Fruit fly (Drosophila melanogaster) whole organism, embryonic: Measurements from ENCODE around the gene CG42781.

ENCODE experiments used
- Asciz ChIP-seq: fragments of 200-800 bp; sonication (Bioruptor generic); optimal IDR thresholded peaks from 2 replicates; lab custom pipeline; 2017; ENCODE audit warnings: missing biosample characterization, mild to moderate bottlenecking, missing genetic modification characterization, missing genetic modification reagents
- Atf-2 ChIP-seq: fragments of 200-800 bp; sonication (Bioruptor generic); optimal IDR thresholded peaks from 2 replicates; lab custom pipeline; 2016; ENCODE audit warnings: missing biosample characterization, missing genetic modification characterization
- Atf6 ChIP-seq: fragments of 200-800 bp; sonication (Bioruptor generic); IDR thresholded peaks from 2 replicates; pipeline ENCODE4 v1.3.6; 2022; ENCODE audit warnings: missing biosample characterization, missing genetic modification characterization
- CG10147 ChIP-seq: fragments of 200-800 bp; sonication (Bioruptor generic); optimal IDR thresholded peaks from 2 replicates; lab custom pipeline; 2019; ENCODE audit warnings: missing biosample characterization, mild to moderate bottlenecking, missing genetic modification characterization, moderate library complexity
- CG10979 ChIP-seq: fragments of 200-800 bp; sonication (Bioruptor generic); optimal IDR thresholded peaks from 2 replicates; lab custom pipeline; 2018; ENCODE audit warnings: missing biosample characterization, mild to moderate bottlenecking, missing genetic modification characterization, moderate library complexity
- CG12104 ChIP-seq: fragments of 200-800 bp; sonication (Bioruptor generic); optimal IDR thresholded peaks from 3 replicates; lab custom pipeline; 2016; ENCODE audit warnings: missing biosample characterization, missing genetic modification characterization
- CG15514 ChIP-seq: fragments of 200-800 bp; sonication (Bioruptor generic); optimal IDR thresholded peaks from 3 replicates; lab custom pipeline; 2017; ENCODE audit warnings: missing biosample characterization, missing genetic modification characterization, mild to moderate bottlenecking, moderate library complexity, missing genetic modification reagents
- CG1603 ChIP-seq: fragments of 200-800 bp; sonication (Bioruptor generic); optimal IDR thresholded peaks from 2 replicates; lab custom pipeline; 2019; ENCODE audit warnings: missing biosample characterization, mild to moderate bottlenecking, missing genetic modification characterization, moderate library complexity
- CG17186 ChIP-seq: fragments of 200-800 bp; sonication (Bioruptor generic); optimal IDR thresholded peaks from 3 replicates; lab custom pipeline; 2017; ENCODE audit warnings: missing biosample characterization, missing genetic modification reagents, missing genetic modification characterization
- CG2712 ChIP-seq: fragments of 200-800 bp; optimal IDR thresholded peaks from 3 replicates; lab custom pipeline; 2019; ENCODE audit warnings: missing biosample characterization, mild to moderate bottlenecking, missing genetic modification characterization, moderate library complexity
- CG2875 ChIP-seq: fragments of 200-800 bp; sonication (Bioruptor generic); optimal IDR thresholded peaks from 2 replicates; lab custom pipeline; 2017; ENCODE audit warnings: missing biosample characterization, mild to moderate bottlenecking, missing genetic modification characterization, missing genetic modification reagents
- CG3065 ChIP-seq: fragments of 200-800 bp; sonication (Bioruptor generic); optimal IDR thresholded peaks from 2 replicates; lab custom pipeline; 2016; ENCODE audit warnings: missing biosample characterization, missing genetic modification characterization
- CG31365 ChIP-seq: fragments of 200-800 bp; sonication (Bioruptor generic); optimal IDR thresholded peaks from 2 replicates; lab custom pipeline; 2018; ENCODE audit warnings: missing biosample characterization, mild to moderate bottlenecking, missing genetic modification characterization
- CG3163 ChIP-seq: fragments of 200-800 bp; sonication (Bioruptor generic); optimal IDR thresholded peaks from 3 replicates; lab custom pipeline; 2016; ENCODE audit warnings: missing biosample characterization, missing genetic modification characterization
- CG33557 ChIP-seq: fragments of 200-800 bp; sonication (Bioruptor generic); optimal IDR thresholded peaks from 2 replicates; lab custom pipeline; 2019; ENCODE audit warnings: missing biosample characterization, mild to moderate bottlenecking, missing genetic modification characterization, moderate library complexity
- CG3847 ChIP-seq: fragments of 200-800 bp; sonication (Bioruptor generic); IDR thresholded peaks from 2 replicates; pipeline ENCODE4 v1.3.6; 2022; ENCODE audit warnings: missing biosample characterization, missing genetic modification characterization
- CG4707 ChIP-seq: fragments of 200-800 bp; sonication (Bioruptor generic); optimal IDR thresholded peaks from 2 replicates; lab custom pipeline; 2018; ENCODE audit warnings: missing biosample characterization, mild to moderate bottlenecking, missing genetic modification characterization, moderate library complexity
- CG9876 ChIP-seq: fragments of 200-800 bp; sonication (Bioruptor generic); optimal IDR thresholded peaks from 2 replicates; lab custom pipeline; 2016; ENCODE audit warnings: missing biosample characterization, missing genetic modification characterization
- CG9932 ChIP-seq: fragments of 200-800 bp; sonication (Bioruptor generic); IDR thresholded peaks from 2 replicates; pipeline ENCODE4 v1.3.6; 2022; ENCODE audit warnings: missing biosample characterization, missing genetic modification characterization
- CHES-1-like ChIP-seq: fragments of 200-800 bp; sonication (Bioruptor generic); optimal IDR thresholded peaks from 2 replicates; lab custom pipeline; 2016; ENCODE audit warnings: missing biosample characterization, missing genetic modification characterization
- Deaf1 ChIP-seq: fragments of 200-800 bp; optimal IDR thresholded peaks from 3 replicates; lab custom pipeline; 2019; ENCODE audit warnings: missing biosample characterization, mild to moderate bottlenecking, missing genetic modification characterization, moderate library complexity
- Dip2 ChIP-seq: fragments of 200-800 bp; sonication (Bioruptor generic); IDR thresholded peaks from 2 replicates; pipeline ENCODE4 v1.3.6; 2022; ENCODE audit warnings: missing biosample characterization, missing genetic modification characterization
- Dip3 ChIP-seq: fragments of 200-800 bp; sonication (Bioruptor generic); optimal IDR thresholded peaks from 3 replicates; lab custom pipeline; 2016; ENCODE audit warnings: missing biosample characterization, missing genetic modification characterization
- H15 ChIP-seq: fragments of 200-800 bp; sonication (Bioruptor generic); IDR thresholded peaks from 3 replicates; pipeline ENCODE4 v1.3.6; 2022; ENCODE audit warnings: missing biosample characterization, missing genetic modification characterization
- HHEX ChIP-seq: fragments of 200-800 bp; sonication (Bioruptor generic); optimal IDR thresholded peaks from 3 replicates; lab custom pipeline; 2017; ENCODE audit warnings: missing biosample characterization, mild to moderate bottlenecking, missing genetic modification characterization, missing genetic modification reagents
- Hey ChIP-seq: fragments of 200-800 bp; sonication (Bioruptor generic); optimal IDR thresholded peaks from 3 replicates; lab custom pipeline; 2018; ENCODE audit warnings: missing biosample characterization, mild to moderate bottlenecking, missing genetic modification characterization
- MTF-1 ChIP-seq: fragments of 200-800 bp; sonication (Bioruptor generic); optimal IDR thresholded peaks from 2 replicates; lab custom pipeline; 2018; ENCODE audit warnings: missing biosample characterization, mild to moderate bottlenecking, missing genetic modification characterization, borderline replicate concordance
- Ptx1 ChIP-seq: fragments of 200-800 bp; sonication (Bioruptor generic); IDR thresholded peaks from 2 replicates; pipeline ENCODE4 v1.3.6; 2022; ENCODE audit warnings: missing biosample characterization, missing genetic modification characterization
- Rfx ChIP-seq: fragments of 200-800 bp; sonication (Bioruptor generic); IDR thresholded peaks from 2 replicates; pipeline ENCODE4 v1.3.6; 2022; ENCODE audit warnings: missing biosample characterization, missing genetic modification characterization
- Rx ChIP-seq: fragments of 200-800 bp; sonication (Bioruptor generic); IDR thresholded peaks from 2 replicates; pipeline ENCODE4 v1.3.6; 2022; ENCODE audit warnings: missing biosample characterization, missing genetic modification characterization
- Sox100B ChIP-seq: fragments of 200-800 bp; sonication (Bioruptor generic); optimal IDR thresholded peaks from 3 replicates; lab custom pipeline; 2018; ENCODE audit warnings: missing biosample characterization, mild to moderate bottlenecking, missing genetic modification characterization
- Stat92E ChIP-seq, 3 experiments: fragments of >200 bp in 2 of 3; fragments of 200-800 bp in 1 of 3; sonication (Bioruptor generic) in 1 of 3; optimal IDR thresholded peaks; 2 replicates each; lab custom pipeline; 2017 to 2019; ENCODE audit warnings: missing biosample characterization in 3 of 3, missing genetic modification characterization in 3 of 3, mild to moderate bottlenecking in 1 of 3, moderate library complexity in 1 of 3
- Taf1 ChIP-seq: fragments of 200-800 bp; sonication (Bioruptor generic); IDR thresholded peaks from 2 replicates; pipeline ENCODE4 v1.3.6; 2022; ENCODE audit warnings: missing biosample characterization, missing genetic modification characterization
- ase ChIP-seq: fragments of 200-800 bp; sonication (Bioruptor generic); IDR thresholded peaks from 3 replicates; pipeline ENCODE4 v1.3.6; 2022; ENCODE audit warnings: missing biosample characterization, missing genetic modification characterization
- ci ChIP-seq: fragments of 200-800 bp; sonication (Bioruptor generic); IDR thresholded peaks from 3 replicates; pipeline ENCODE4 v1.3.6; 2022; ENCODE audit warnings: missing biosample characterization, missing genetic modification characterization
- crol ChIP-seq: fragments of 200-800 bp; sonication (Bioruptor generic); IDR thresholded peaks from 2 replicates; pipeline ENCODE4 v1.3.6; 2022; ENCODE audit warnings: missing biosample characterization, missing genetic modification characterization
- crp ChIP-seq, 2 experiments: fragments of 200-800 bp; sonication (Bioruptor generic); optimal IDR thresholded peaks; 2 replicates in 1 of 2; 3 replicates in 1 of 2; lab custom pipeline; 2017; ENCODE audit warnings: missing biosample characterization in 2 of 2, missing genetic modification characterization in 2 of 2, mild to moderate bottlenecking in 1 of 2, moderate library complexity in 1 of 2
- da ChIP-seq: fragments of 200-800 bp; sonication (Bioruptor generic); optimal IDR thresholded peaks from 2 replicates; lab custom pipeline; 2016; ENCODE audit warnings: missing biosample characterization, missing genetic modification characterization
- dmrt99B ChIP-seq: fragments of 200-800 bp; sonication (Bioruptor generic); optimal IDR thresholded peaks from 2 replicates; lab custom pipeline; 2018; ENCODE audit warnings: missing biosample characterization, mild to moderate bottlenecking, missing genetic modification characterization, moderate library complexity
- fd96Cb ChIP-seq: fragments of 200-800 bp; sonication (Bioruptor generic); optimal IDR thresholded peaks from 2 replicates; lab custom pipeline; 2018; ENCODE audit warnings: missing biosample characterization, mild to moderate bottlenecking, missing genetic modification characterization, moderate library complexity
- grn ChIP-seq: fragments of 200-800 bp; sonication (Bioruptor generic); optimal IDR thresholded peaks from 3 replicates; lab custom pipeline; 2017; ENCODE audit warnings: missing biosample characterization, missing genetic modification characterization
- mirr ChIP-seq: fragments of 200-800 bp; sonication (Bioruptor generic); optimal IDR thresholded peaks from 3 replicates; lab custom pipeline; 2018; ENCODE audit warnings: missing biosample characterization, mild to moderate bottlenecking, missing genetic modification characterization
- pfk ChIP-seq: fragments of 200-800 bp; sonication (Bioruptor generic); optimal IDR thresholded peaks from 2 replicates; lab custom pipeline; 2018; ENCODE audit warnings: missing biosample characterization, mild to moderate bottlenecking, missing genetic modification characterization, moderate library complexity
- ro ChIP-seq: fragments of 200-800 bp; sonication (Bioruptor generic); IDR thresholded peaks from 2 replicates; pipeline ENCODE4 v1.3.6; 2022; ENCODE audit warnings: missing biosample characterization, missing genetic modification characterization
- stwl ChIP-seq: fragments of 200-800 bp; sonication (Bioruptor generic); optimal IDR thresholded peaks from 3 replicates; lab custom pipeline; 2018; ENCODE audit warnings: missing biosample characterization, mild to moderate bottlenecking, missing genetic modification characterization, moderate library complexity
- tin ChIP-seq: fragments of 200-800 bp; sonication (Bioruptor generic); optimal IDR thresholded peaks from 3 replicates; lab custom pipeline; 2016; ENCODE audit warnings: missing biosample characterization, missing genetic modification characterization
- unpg ChIP-seq: fragments of 200-800 bp; sonication (Bioruptor generic); optimal IDR thresholded peaks from 3 replicates; lab custom pipeline; 2018; ENCODE audit warnings: missing biosample characterization, mild to moderate bottlenecking, missing genetic modification characterization, moderate library complexity
- zfh1 ChIP-seq: fragments of 200-800 bp; sonication (Bioruptor generic); IDR thresholded peaks from 3 replicates; pipeline ENCODE4 v1.3.6; 2022; ENCODE audit warnings: missing biosample characterization, missing genetic modification characterization

The CG42781 gene

dm6 chrX:7333858-7334800 is 48.7 kb downstream of the CG42781 start (continued):
- TF ChIP-seq CG31365 (tag; lab: Kevin White, UChicago) (no peak), Stat92E (GFP tag; optimal IDR thresholded peaks at IDR 0.05; lab: Kevin White, UChicago) (no peak), CG2875 (GFP tag; lab: Kevin White, UChicago) (no peak), ro (GFP tag; lab: Robert Waterston, UW) (no peak), stwl (tag; lab: Kevin White, UChicago) (no peak), Rx (GFP tag; lab: Robert Waterston, UW) (no peak), grn (GFP tag; lab: Kevin White, UChicago) (no peak), pfk (GFP tag; lab: Kevin White, UChicago) (no peak), Dip2 (GFP tag; lab: Robert Waterston, UW) (no peak), CG12104 (GFP tag; lab: Kevin White, UChicago) (no peak), Atf-2 (GFP tag; lab: Kevin White, UChicago) (peak; percentile 47), Rfx (GFP tag; lab: Robert Waterston, UW) (peak; percentile 66), unpg (GFP tag; lab: Kevin White, UChicago) (peak; percentile 25), CG3065 (GFP tag; lab: Kevin White, UChicago) (no peak), Deaf1 (tag; lab: Kevin White, UChicago) (no peak), da (GFP tag; lab: Kevin White, UChicago) (peak; percentile 42), crp (GFP tag; optimal IDR thresholded peaks at IDR 0.05; lab: Kevin White, UChicago) (no peak), ase (no peak), HHEX (GFP tag; lab: Kevin White, UChicago) (no peak), ci (GFP tag; lab: Robert Waterston, UW) (no peak), CG17186 (GFP tag; lab: Kevin White, UChicago) (no peak), CG1603 (tag; lab: Kevin White, UChicago) (no peak), Atf6 (peak; percentile 14; the same call in 1 of the 2 replicates), Sox100B (no peak), H15 (GFP tag; lab: Robert Waterston, UW) (no peak), CG10979 (tag; lab: Kevin White, UChicago) (no peak), mirr (GFP tag; lab: Kevin White, UChicago) (peak; percentile 61), MTF-1 (GFP tag; lab: Kevin White, UChicago) (no peak), Dip3 (GFP tag; lab: Kevin White, UChicago) (peak; percentile 58), CG33557 (no peak), Ptx1 (GFP tag; lab: Robert Waterston, UW) (0 out of 2 replicates have a peak, but pooled peaks have one; percentile 8), CG4707 (GFP tag; lab: Kevin White, UChicago) (no peak), CG9876 (GFP tag; lab: Kevin White, UChicago) (no peak), CG10147 (GFP tag; lab: Kevin White, UChicago) (peak; percentile 51), CG9932 (GFP tag; lab: Robert Waterston, UW) (peak; percentile 81), zfh1 (GFP tag; lab: Robert Waterston, UW) (peak; percentile 41; the same call in 1 of the 3 replicates), CHES-1-like (GFP tag; lab: Kevin White, UChicago) (peak; percentile 35), crol (GFP tag; lab: Robert Waterston, UW) (no peak), tin (GFP tag; lab: Kevin White, UChicago) (peak; percentile 20), dmrt99B (peak; percentile 3), Taf1 (GFP tag; lab: Robert Waterston, UW) (0 out of 2 replicates have a peak, but pooled peaks have one; percentile 10), Asciz (GFP tag; lab: Kevin White, UChicago) (no peak), CG2712 (no peak), CG3847 (GFP tag; lab: Robert Waterston, UW) (peak; percentile 45), CG15514 (GFP tag; lab: Kevin White, UChicago) (peak; percentile 3), CG3163 (peak; percentile 9), Hey (tag; lab: Kevin White, UChicago) (no peak), fd96Cb (tag; lab: Kevin White, UChicago) (no peak)
